Worm (Caenorhabditis elegans): ENCODE data around the gene rnp-9.

Gene rnp-9

DNA sequence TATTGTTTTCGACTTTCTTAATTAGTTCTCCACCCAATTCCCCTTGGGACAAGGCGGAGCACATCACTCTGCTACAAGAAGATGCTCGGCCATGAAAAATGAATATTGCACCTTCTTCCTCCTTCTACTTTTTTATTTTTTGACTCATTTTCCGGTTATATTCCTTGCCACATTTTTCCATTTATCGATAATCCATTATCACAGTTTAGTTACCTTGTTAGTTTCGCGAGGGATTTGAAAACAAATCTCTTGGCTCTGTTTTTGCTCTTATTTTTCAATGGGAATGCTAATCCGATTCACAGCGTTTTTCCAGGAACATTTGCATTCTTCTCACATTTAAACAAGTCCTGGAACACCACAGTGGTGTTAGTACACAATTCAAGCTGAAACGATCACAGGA is at the start of gene rnp-9:
rnp-9 (plus strand) TSS at position 301 of the 400 bp plus-strand sequence.
- TF ChIP-seq repo-1 (tag; optimal IDR thresholded peaks at IDR 0.05), result no peak
- no peak for TF ChIP-seq dox-1 (GFP tag; IDR thresholded peaks at IDR 0.05)

ce11 chrX:10123015-10123414 is 44.1 kb upstream of the rnp-9 start:
- TF ChIP-seq madf-8 (GFP tag; conservative IDR thresholded peaks at IDR 0.05) (no peak), nfya-2 (GFP tag; IDR thresholded peaks at IDR 0.05) (no peak), lir-1 (GFP tag; conservative IDR thresholded peaks at IDR 0.05) (no peak), lin-40 (tag; optimal IDR thresholded peaks at IDR 0.05) (no peak), nfya-1 (tag; optimal IDR thresholded peaks at IDR 0.05; ENCODE audit: borderline replicate concordance, insufficient read depth) (no peak), dpff-1 (tag; optimal IDR thresholded peaks at IDR 0.05) (no peak), F49E8.2 (tag; optimal IDR thresholded peaks at IDR 0.05; ENCODE audit: insufficient read depth) (no peak), unc-130 (GFP tag; optimal IDR thresholded peaks at IDR 0.05) (no peak), ztf-6 (GFP tag; IDR thresholded peaks at IDR 0.05) (no peak), aptf-3 (GFP tag; IDR thresholded peaks at IDR 0.05) (no peak), cebp-2 (GFP tag; IDR thresholded peaks at IDR 0.05) (no peak), ztf-26 (tag; optimal IDR thresholded peaks at IDR 0.05) (no peak), fkh-3 (tag; optimal IDR thresholded peaks at IDR 0.05) (no peak)

ce11 chrX:10124338-10124737 is 42.8 kb upstream of the rnp-9 start:
- TF ChIP-seq rpc-1 (optimal IDR thresholded peaks at IDR 0.05) (peak; percentile 80), rpc-1 (tag; optimal IDR thresholded peaks at IDR 0.05) (peak; percentile 94), ZK185.1 (tag; optimal IDR thresholded peaks at IDR 0.05; ENCODE audit: poor library complexity, severe bottlenecking) (peak; percentile 41), hlh-12 (tag; optimal IDR thresholded peaks at IDR 0.05) (peak; percentile 52), let-607 (tag; optimal IDR thresholded peaks at IDR 0.05) (peak in 1 of 2 experiments; percentile 17), chd-7 (tag; optimal IDR thresholded peaks at IDR 0.05) (no peak), ceh-100 (GFP tag; IDR thresholded peaks at IDR 0.05) (0 out of 2 replicates have a peak, but pooled peaks have one; percentile 30), F33H1.4 (GFP tag; IDR thresholded peaks at IDR 0.05) (no peak), him-1 (tag; optimal IDR thresholded peaks at IDR 0.05) (peak; percentile 46), ama-1 (optimal IDR thresholded peaks at IDR 0.05) (no peak), ama-1 (GFP tag; optimal IDR thresholded peaks at IDR 0.05) (peak; percentile 3 to 57), tbp1 (GFP tag; optimal IDR thresholded peaks at IDR 0.05) (peak; percentile 88), hmg-1.2 (GFP tag; IDR thresholded peaks at IDR 0.05) (peak; percentile 56), ceh-91 (GFP tag; IDR thresholded peaks at IDR 0.05) (no peak), ztf-18 (tag; optimal IDR thresholded peaks at IDR 0.05) (peak; percentile 42), rec-8 (tag; optimal IDR thresholded peaks at IDR 0.05) (peak; percentile 50 to 53), sptf-2 (GFP tag; optimal IDR thresholded peaks at IDR 0.05) (no peak), mxl-1 (tag; optimal IDR thresholded peaks at IDR 0.05) (peak; percentile 63), ceh-27 (GFP tag; optimal IDR thresholded peaks at IDR 0.05) (peak; percentile 12), madf-3 (GFP tag; IDR thresholded peaks at IDR 0.05) (no peak), xnd-1 (tag; optimal IDR thresholded peaks at IDR 0.05) (no peak), D2030.7 (GFP tag; IDR thresholded peaks at IDR 0.05) (peak; percentile 63), ztf-28 (GFP tag; IDR thresholded peaks at IDR 0.05) (no peak), die-1 (tag; optimal IDR thresholded peaks at IDR 0.05) (peak; percentile 72), snpc-3.4 (tag; optimal IDR thresholded peaks at IDR 0.05) (peak; percentile 23), B0261.1 (tag; optimal IDR thresholded peaks at IDR 0.05) (peak; percentile 85), B0336.3 (GFP tag; IDR thresholded peaks at IDR 0.05) (no peak), athp-1 (tag; optimal IDR thresholded peaks at IDR 0.05) (peak; percentile 47), F52B5.7 (tag; optimal IDR thresholded peaks at IDR 0.05) (no peak), efl-1 (GFP tag; optimal IDR thresholded peaks at IDR 0.05) (no peak), ztf-25 (GFP tag; IDR thresholded peaks at IDR 0.05) (peak; percentile 75), Y56A3A.18 (GFP tag; IDR thresholded peaks at IDR 0.05) (0 out of 2 replicates have a peak, but pooled peaks have one; percentile 52), ceh-58 (GFP tag; IDR thresholded peaks at IDR 0.05) (no peak)
